Fruit fly (Drosophila melanogaster): ENCODE measurements around the gene Arfrp1.
A peak's percentile ranks its signal among the peaks of the same experiment; 100 is the strongest.

The Arfrp1 gene

DNA sequence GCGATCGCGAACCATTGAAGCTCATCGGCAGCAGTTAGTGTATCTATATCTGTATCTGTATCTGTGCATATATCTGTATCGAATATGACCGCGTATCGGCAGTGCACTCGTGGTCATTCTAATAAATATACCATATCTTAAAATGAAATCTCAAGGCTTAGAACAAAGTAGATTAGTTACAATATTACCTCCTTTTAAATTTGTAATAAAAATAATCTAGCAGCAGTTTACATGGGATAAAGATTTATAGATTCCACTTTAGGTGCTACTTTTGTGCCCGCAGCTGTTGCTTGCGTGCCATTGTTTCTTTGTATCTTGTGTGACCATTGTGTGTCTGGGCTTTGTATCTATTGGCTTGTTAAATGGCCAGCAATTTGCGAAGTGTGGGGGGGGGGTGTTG, 46.8 kb upstream of the Arfrp1 start (continued):
- peak; percentile 91 for TF ChIP-seq CG15269 (tag; optimal IDR thresholded peaks at IDR 0.05)
- peak; percentile 53; the same call in 1 of the 2 replicates for TF ChIP-seq CG32772 (GFP tag; IDR thresholded peaks at IDR 0.05)
- peak; percentile 27 for TF ChIP-seq zfh2 (GFP tag; optimal IDR thresholded peaks at IDR 0.05)
- peak; percentile 64 for TF ChIP-seq gsb (GFP tag; IDR thresholded peaks at IDR 0.05)
- no peak for TF ChIP-seq lov (optimal IDR thresholded peaks at IDR 0.05)
- TF ChIP-seq lov (GFP tag; IDR thresholded peaks at IDR 0.05): 0 out of 3 replicates have a peak, but pooled peaks have one; percentile 49
- TF ChIP-seq E2f2 (GFP tag; IDR thresholded peaks at IDR 0.05): peak; percentile 63; the same call in 1 of the 2 replicates
- peak; percentile 53 for TF ChIP-seq CG4820 (GFP tag; optimal IDR thresholded peaks at IDR 0.05)
- peak in 1 of 2 experiments; percentile 21 for TF ChIP-seq crp (GFP tag; optimal IDR thresholded peaks at IDR 0.05)
- peak; percentile 48 for TF ChIP-seq pnt (GFP tag; optimal IDR thresholded peaks at IDR 0.05)
- no peak for TF ChIP-seq CG14860 (GFP tag; IDR thresholded peaks at IDR 0.05; ENCODE audit: partially characterized antibody)
- peak; percentile 94 for TF ChIP-seq sens (GFP tag)
- peak; percentile 78 for TF ChIP-seq CG11696 (GFP tag; IDR thresholded peaks at IDR 0.05)
- peak; percentile 77 to 86 for TF ChIP-seq bsh (GFP tag; optimal IDR thresholded peaks at IDR 0.05)
- TF ChIP-seq seq (GFP tag; IDR thresholded peaks at IDR 0.05): peak; percentile 84
- peak; percentile 50 for TF ChIP-seq corto (GFP tag; optimal IDR thresholded peaks at IDR 0.05)
- TF ChIP-seq Aef1 (GFP tag; IDR thresholded peaks at IDR 0.05): peak; percentile 69
- peak; percentile 44 for TF ChIP-seq CG16863 (GFP tag; optimal IDR thresholded peaks at IDR 0.05)
- peak; percentile 12 for TF ChIP-seq ab (GFP tag; optimal IDR thresholded peaks at IDR 0.05)
- TF ChIP-seq Dek (tag; optimal IDR thresholded peaks at IDR 0.05): peak; percentile 74
- TF ChIP-seq D (optimal IDR thresholded peaks at IDR 0.05): no peak
- TF ChIP-seq D (GFP tag; optimal IDR thresholded peaks at IDR 0.05): peak; percentile 68
- TF ChIP-seq CG10543 (GFP tag; optimal IDR thresholded peaks at IDR 0.05): no peak
- TF ChIP-seq CG34422 (GFP tag; IDR thresholded peaks at IDR 0.05): peak; percentile 64; the same call in 1 of the 3 replicates
- no peak for TF ChIP-seq luna (GFP tag; optimal IDR thresholded peaks at IDR 0.05)
- TF ChIP-seq dm (GFP tag; optimal IDR thresholded peaks at IDR 0.05): peak; percentile 23
- no peak for TF ChIP-seq HmgD (GFP tag; optimal IDR thresholded peaks at IDR 0.05)
- TF ChIP-seq ATbp (GFP tag; optimal IDR thresholded peaks at IDR 0.05): peak; percentile 74
- TF ChIP-seq Mad (GFP tag; optimal IDR thresholded peaks at IDR 0.05): peak; percentile 6
- peak; percentile 87 for TF ChIP-seq CG2678 (tag; optimal IDR thresholded peaks at IDR 0.05)
- peak; percentile 59 for TF ChIP-seq nerfin-1 (tag; optimal IDR thresholded peaks at IDR 0.05)
- peak; percentile 58 for TF ChIP-seq nom (GFP tag; optimal IDR thresholded peaks at IDR 0.05)
- peak; percentile 23 for TF ChIP-seq CG6654 (GFP tag; optimal IDR thresholded peaks at IDR 0.05)
- TF ChIP-seq CG42726 (GFP tag; IDR thresholded peaks at IDR 0.05; ENCODE audit: partially characterized antibody): no peak
- peak; percentile 38 for TF ChIP-seq fd64A (GFP tag; optimal IDR thresholded peaks at IDR 0.05)
- no peak for TF ChIP-seq hth (optimal IDR thresholded peaks at IDR 0.05)
- TF ChIP-seq CG13287 (GFP tag; IDR thresholded peaks at IDR 0.05; ENCODE audit: partially characterized antibody): no peak
- peak; percentile 27 for TF ChIP-seq bab2 (GFP tag; optimal IDR thresholded peaks at IDR 0.05)
- TF ChIP-seq stwl (tag; optimal IDR thresholded peaks at IDR 0.05): no peak
- peak; percentile 22 for TF ChIP-seq Lhr (GFP tag; optimal IDR thresholded peaks at IDR 0.05)
- TF ChIP-seq ase (GFP tag; IDR thresholded peaks at IDR 0.05): peak; percentile 72; the same call in 2 of the 3 replicates
- TF ChIP-seq PHDP (tag; optimal IDR thresholded peaks at IDR 0.05): peak; percentile 86
- peak; percentile 53 for TF ChIP-seq CG6254 (GFP tag; optimal IDR thresholded peaks at IDR 0.05)
- peak; percentile 68 for TF ChIP-seq ap (GFP tag; IDR thresholded peaks at IDR 0.05)
- TF ChIP-seq ssp (GFP tag; IDR thresholded peaks at IDR 0.05): no peak
- no peak for TF ChIP-seq ftz-f1 (GFP tag; optimal IDR thresholded peaks at IDR 0.05)
- TF ChIP-seq CG9876 (GFP tag; optimal IDR thresholded peaks at IDR 0.05): no peak
- peak; percentile 29 for TF ChIP-seq HLH54F (GFP tag; optimal IDR thresholded peaks at IDR 0.05)
- no peak for TF ChIP-seq sim (GFP tag; IDR thresholded peaks at IDR 0.05)
- TF ChIP-seq CG34376 (GFP tag; optimal IDR thresholded peaks at IDR 0.05): no peak
- peak; percentile 44 for TF ChIP-seq Mes4 (GFP tag; optimal IDR thresholded peaks at IDR 0.05)

Data from whole organism, embryonic.